Fruit fly (Drosophila melanogaster) whole organism, embryonic: ENCODE measurements around the gene Fer3HCH.
A peak's percentile ranks its signal among the peaks of the same experiment; 100 is the strongest.

Experiments
- Asciz ChIP-seq: fragments of 200-800 bp; sonication (Bioruptor generic); optimal IDR thresholded peaks from 2 replicates; lab custom pipeline; 2017; ENCODE audit warnings: missing biosample characterization, mild to moderate bottlenecking, missing genetic modification characterization, missing genetic modification reagents
- Awh ChIP-seq: fragments of 200-800 bp; sonication (Bioruptor generic); IDR thresholded peaks from 2 replicates; pipeline ENCODE4, ENCODE4 v1.3.6; 2022; ENCODE audit warnings: missing biosample characterization, missing genetic modification characterization
- C15 ChIP-seq: fragments of 200-800 bp; sonication (Bioruptor generic); IDR thresholded peaks from 3 replicates; pipeline ENCODE4 v1.3.6; 2022; ENCODE audit warnings: missing biosample characterization, missing genetic modification characterization
- CG12155 ChIP-seq: fragments of 200-800 bp; sonication (Bioruptor generic); optimal IDR thresholded peaks from 3 replicates; lab custom pipeline; 2016; ENCODE audit warnings: missing biosample characterization, missing genetic modification characterization
- CG1233 ChIP-seq: fragments of 200-800 bp; sonication (Bioruptor generic); optimal IDR thresholded peaks from 4 replicates; lab custom pipeline; 2018; ENCODE audit warnings: missing biosample characterization, mild to moderate bottlenecking, missing genetic modification characterization
- CG12391 ChIP-seq: fragments of 200-800 bp; sonication (Bioruptor generic); optimal IDR thresholded peaks from 3 replicates; lab custom pipeline; 2018; ENCODE audit warnings: missing biosample characterization, mild to moderate bottlenecking, missing genetic modification characterization, moderate library complexity
- CG12744 ChIP-seq: fragments of 200-800 bp; sonication (Bioruptor generic); optimal IDR thresholded peaks from 2 replicates; lab custom pipeline; 2016; ENCODE audit warnings: missing biosample characterization, missing genetic modification characterization
- CG13287 ChIP-seq: fragments of 200-800 bp; sonication (Bioruptor generic); IDR thresholded peaks from 2 replicates; pipeline ENCODE4 v1.3.6; 2022; ENCODE audit warnings: missing biosample characterization, missing genetic modification characterization; ENCODE audit not compliant: partially characterized antibody
- CG13424 ChIP-seq: fragments of 200-800 bp; sonication (Bioruptor generic); optimal IDR thresholded peaks from 2 replicates; lab custom pipeline; 2019; ENCODE audit warnings: missing biosample characterization, mild to moderate bottlenecking, missing genetic modification characterization, moderate library complexity
- CG14014 ChIP-seq: fragments of 200-800 bp; sonication (Bioruptor generic); IDR thresholded peaks from 2 replicates; pipeline ENCODE4 v1.3.6; 2022; ENCODE audit warnings: missing biosample characterization, missing genetic modification characterization
- CG15269 ChIP-seq: fragments of 200-800 bp; sonication (Bioruptor generic); optimal IDR thresholded peaks from 2 replicates; lab custom pipeline; 2018; ENCODE audit warnings: missing biosample characterization, mild to moderate bottlenecking, missing genetic modification characterization, moderate library complexity
- CG16863 ChIP-seq: fragments of 200-800 bp; sonication (Bioruptor generic); optimal IDR thresholded peaks from 3 replicates; lab custom pipeline; 2016; ENCODE audit warnings: missing biosample characterization, missing genetic modification characterization
- CG17385 ChIP-seq: fragments of 200-800 bp; sonication (Bioruptor generic); optimal IDR thresholded peaks from 3 replicates; lab custom pipeline; 2018; ENCODE audit warnings: missing biosample characterization, mild to moderate bottlenecking, missing genetic modification characterization
- CG18262 ChIP-seq: fragments of 200-800 bp; optimal IDR thresholded peaks from 3 replicates; lab custom pipeline; 2019; ENCODE audit warnings: missing biosample characterization, mild to moderate bottlenecking, missing genetic modification characterization, moderate library complexity
- CG18599 ChIP-seq: fragments of 200-800 bp; sonication (Bioruptor generic); optimal IDR thresholded peaks from 3 replicates; lab custom pipeline; 2017; ENCODE audit warnings: missing biosample characterization, missing genetic modification characterization, mild to moderate bottlenecking, moderate library complexity, missing genetic modification reagents
- CG2199 ChIP-seq: fragments of 200-800 bp; sonication (Bioruptor generic); IDR thresholded peaks from 3 replicates; pipeline ENCODE4 v1.3.6; 2022; ENCODE audit warnings: missing biosample characterization, missing genetic modification characterization
- CG30431 ChIP-seq: fragments of 200-800 bp; sonication (Bioruptor generic); optimal IDR thresholded peaks from 2 replicates; lab custom pipeline; 2017; ENCODE audit warnings: missing biosample characterization, missing genetic modification characterization
- CG32532 ChIP-seq: fragments of 200-800 bp; sonication (Bioruptor generic); IDR thresholded peaks from 2 replicates; pipeline ENCODE4 v1.3.6; 2022; ENCODE audit warnings: missing biosample characterization, missing genetic modification characterization
- CG3281 ChIP-seq: fragments of 200-800 bp; sonication (Bioruptor generic); optimal IDR thresholded peaks from 3 replicates; lab custom pipeline; 2017; ENCODE audit warnings: missing biosample characterization, mild to moderate bottlenecking, missing genetic modification characterization
- CG8944 ChIP-seq: fragments of 200-800 bp; sonication (Bioruptor generic); optimal IDR thresholded peaks from 3 replicates; lab custom pipeline; 2016; ENCODE audit warnings: missing biosample characterization, missing genetic modification characterization
- CG9932 ChIP-seq: fragments of 200-800 bp; sonication (Bioruptor generic); IDR thresholded peaks from 2 replicates; pipeline ENCODE4 v1.3.6; 2022; ENCODE audit warnings: missing biosample characterization, missing genetic modification characterization
- Dbx ChIP-seq: fragments of 200-800 bp; sonication (Bioruptor generic); IDR thresholded peaks from 3 replicates; pipeline ENCODE4 v1.3.6; 2022; ENCODE audit warnings: missing biosample characterization, missing genetic modification characterization
- E2f2 ChIP-seq: fragments of 200-800 bp; sonication (Bioruptor generic); IDR thresholded peaks from 2 replicates; pipeline ENCODE4 v1.3.6; 2022; ENCODE audit warnings: missing biosample characterization, missing genetic modification characterization
- Eip74EF ChIP-seq, 2 experiments: fragments of 200-800 bp in 1 of 2; fragments of >200 bp in 1 of 2; sonication (Bioruptor generic) in 1 of 2; optimal IDR thresholded peaks; 2 replicates each; lab custom pipeline; 2017 to 2019; ENCODE audit warnings: missing biosample characterization in 2 of 2, missing genetic modification characterization in 2 of 2, mild to moderate bottlenecking in 1 of 2, moderate library complexity in 1 of 2
- HLH3B ChIP-seq: fragments of 200-800 bp; sonication (Bioruptor generic); IDR thresholded peaks from 2 replicates; pipeline ENCODE4 v1.3.6; 2022; ENCODE audit warnings: missing biosample characterization, missing genetic modification characterization
- Hr3 ChIP-seq: fragments of 200-800 bp; sonication (Bioruptor generic); optimal IDR thresholded peaks from 3 replicates; lab custom pipeline; 2016; ENCODE audit warnings: missing biosample characterization, missing genetic modification characterization
- MBD-R2 ChIP-seq: fragments of 200-800 bp; sonication (Bioruptor generic); IDR thresholded peaks from 2 replicates; pipeline ENCODE4 v1.3.6; 2022; ENCODE audit warnings: missing biosample characterization, missing genetic modification characterization
- PHDP ChIP-seq: fragments of 200-800 bp; sonication (Bioruptor generic); optimal IDR thresholded peaks from 3 replicates; lab custom pipeline; 2018; ENCODE audit warnings: missing biosample characterization, mild to moderate bottlenecking, missing genetic modification characterization, moderate library complexity
- Rfx ChIP-seq: fragments of 200-800 bp; sonication (Bioruptor generic); IDR thresholded peaks from 2 replicates; pipeline ENCODE4 v1.3.6; 2022; ENCODE audit warnings: missing biosample characterization, missing genetic modification characterization
- Sox102F ChIP-seq: fragments of 200-800 bp; sonication (Bioruptor generic); optimal IDR thresholded peaks from 2 replicates; lab custom pipeline; 2018; ENCODE audit warnings: missing biosample characterization, mild to moderate bottlenecking, missing genetic modification characterization, moderate library complexity
- Xrp1 ChIP-seq: fragments of 200-800 bp; sonication (Bioruptor generic); IDR thresholded peaks from 2 replicates; pipeline ENCODE4 v1.3.6; 2022; ENCODE audit warnings: missing biosample characterization, missing genetic modification characterization
- ap ChIP-seq: fragments of 200-800 bp; sonication (Bioruptor generic); IDR thresholded peaks from 2 replicates; pipeline ENCODE4 v1.3.6; 2022; ENCODE audit warnings: missing biosample characterization, missing genetic modification characterization
- bowl ChIP-seq: fragments of 200-800 bp; sonication (Bioruptor generic); IDR thresholded peaks from 2 replicates; pipeline ENCODE4 v1.3.6; 2022; ENCODE audit warnings: missing biosample characterization, missing genetic modification characterization
- bsh ChIP-seq, 2 experiments: fragments of 200-800 bp; sonication (Bioruptor generic); optimal IDR thresholded peaks; 2 replicates each; lab custom pipeline; 2017 to 2018; ENCODE audit warnings: mild to moderate bottlenecking in 2 of 2, missing biosample characterization in 2 of 2, missing genetic modification characterization in 2 of 2, moderate library complexity in 1 of 2
- esg ChIP-seq: fragments of 200-800 bp; sonication (Bioruptor generic); conservative IDR thresholded peaks from 2 replicates; pipeline ENCODE4 v1.3.6; 2022; ENCODE audit warnings: missing biosample characterization, missing genetic modification characterization
- fd3F ChIP-seq: fragments of 200-800 bp; sonication (Bioruptor generic); optimal IDR thresholded peaks from 2 replicates; lab custom pipeline; 2018; ENCODE audit warnings: missing biosample characterization, mild to moderate bottlenecking, missing genetic modification characterization, moderate library complexity
- fd96Cb ChIP-seq: fragments of 200-800 bp; sonication (Bioruptor generic); optimal IDR thresholded peaks from 2 replicates; lab custom pipeline; 2018; ENCODE audit warnings: missing biosample characterization, mild to moderate bottlenecking, missing genetic modification characterization, moderate library complexity
- fru ChIP-seq: fragments of >200 bp; optimal IDR thresholded peaks from 2 replicates; lab custom pipeline; 2017
- gsb-n ChIP-seq: fragments of 200-800 bp; sonication (Bioruptor generic); optimal IDR thresholded peaks from 3 replicates; lab custom pipeline; 2018; ENCODE audit warnings: missing biosample characterization, mild to moderate bottlenecking, missing genetic modification characterization
- hkb ChIP-seq, 2 experiments: fragments of 200-800 bp in 1 of 2; fragments of >200 bp in 1 of 2; sonication (Bioruptor generic) in 1 of 2; IDR thresholded peaks in 1 of 2; optimal IDR thresholded peaks in 1 of 2; 2 replicates each; pipeline versions ENCODE4 v1.3.6 to Lab custom; 2017 to 2022; ENCODE audit warnings: missing biosample characterization in 1 of 2, missing genetic modification characterization in 1 of 2
- jigr1 ChIP-seq: fragments of 200-800 bp; sonication (Bioruptor generic); IDR thresholded peaks from 3 replicates; pipeline ENCODE4 v1.3.6; 2022; ENCODE audit warnings: missing biosample characterization, missing genetic modification characterization
- nerfin-1 ChIP-seq: fragments of 200-800 bp; sonication (Bioruptor generic); optimal IDR thresholded peaks from 3 replicates; lab custom pipeline; 2019; ENCODE audit warnings: missing biosample characterization, mild to moderate bottlenecking, missing genetic modification characterization, moderate library complexity
- phol ChIP-seq: fragments of 200-800 bp; sonication (Bioruptor generic); optimal IDR thresholded peaks from 3 replicates; lab custom pipeline; 2018; ENCODE audit warnings: missing biosample characterization, mild to moderate bottlenecking, missing genetic modification characterization, moderate library complexity
- ranshi ChIP-seq: fragments of 200-800 bp; sonication (Bioruptor generic); IDR thresholded peaks from 2 replicates; pipeline ENCODE4 v1.3.6; 2022; ENCODE audit warnings: missing biosample characterization, missing genetic modification characterization
- sisA ChIP-seq: fragments of 200-800 bp; sonication (Bioruptor generic); IDR thresholded peaks from 2 replicates; pipeline ENCODE4 v1.3.6; 2022; ENCODE audit warnings: missing biosample characterization, missing genetic modification characterization
- ssp ChIP-seq: fragments of 200-800 bp; sonication (Bioruptor generic); IDR thresholded peaks from 2 replicates; pipeline ENCODE4 v1.3.6; 2022; ENCODE audit warnings: missing biosample characterization, missing genetic modification characterization
- tap ChIP-seq: fragments of 200-800 bp; optimal IDR thresholded peaks from 3 replicates; lab custom pipeline; 2019; ENCODE audit warnings: missing biosample characterization, mild to moderate bottlenecking, missing genetic modification characterization, moderate library complexity
- ttk ChIP-seq: fragments of 200-800 bp; sonication (Bioruptor generic); IDR thresholded peaks from 2 replicates; pipeline ENCODE4 v2.1.2; 2022; ENCODE audit warnings: missing biosample characterization, missing genetic modification characterization
- vnd ChIP-seq: fragments of 200-800 bp; sonication (Bioruptor generic); IDR thresholded peaks from 3 replicates; pipeline ENCODE4 v1.3.6; 2022; ENCODE audit warnings: missing biosample characterization, missing genetic modification characterization; ENCODE audit not compliant: partially characterized antibody

The Fer3HCH gene

dm6 chrX:13109583-13110126 lies 1.7 kb upstream of the Fer3HCH start (continued):
- no peak for TF ChIP-seq CG2199 (GFP tag; lab: Robert Waterston, UW)
- peak; percentile 17 for TF ChIP-seq CG3281 (GFP tag; lab: Kevin White, UChicago)
- TF ChIP-seq Xrp1 (GFP tag; lab: Robert Waterston, UW): peak; percentile 67; the same call in 1 of the 2 replicates
- no peak for TF ChIP-seq CG1233
- TF ChIP-seq CG15269 (tag; lab: Kevin White, UChicago): peak; percentile 77
- TF ChIP-seq esg (GFP tag; lab: Robert Waterston, UW): peak; percentile 57
- peak; percentile 42 for TF ChIP-seq CG18262 (tag; lab: Kevin White, UChicago)
- peak; percentile 49 for TF ChIP-seq tap (tag; lab: Kevin White, UChicago)
- peak; percentile 70 for TF ChIP-seq Sox102F
- peak; percentile 56; the same call in 1 of the 3 replicates for TF ChIP-seq Dbx (GFP tag; lab: Robert Waterston, UW)
- peak; percentile 62 for TF ChIP-seq CG9932
- TF ChIP-seq phol (tag; lab: Kevin White, UChicago): peak; percentile 46
- TF ChIP-seq fru (lab: Kevin White, UChicago): no peak
- no peak for TF ChIP-seq jigr1 (GFP tag; lab: Robert Waterston, UW)
- TF ChIP-seq bsh (GFP tag; optimal IDR thresholded peaks at IDR 0.05; lab: Kevin White, UChicago): peak in 1 of 2 experiments; percentile 48
- no peak for TF ChIP-seq nerfin-1 (tag; lab: Kevin White, UChicago)
- TF ChIP-seq ap: peak; percentile 47; the same call in 1 of the 2 replicates
- peak; percentile 30 for TF ChIP-seq Hr3 (GFP tag; lab: Kevin White, UChicago)
- TF ChIP-seq E2f2 (GFP tag; lab: Robert Waterston, UW): peak; percentile 43; the same call in 1 of the 2 replicates
- no peak for TF ChIP-seq hkb (optimal IDR thresholded peaks at IDR 0.05; lab: Kevin White, UChicago)
- peak; percentile 63; the same call in 1 of the 2 replicates for TF ChIP-seq hkb (GFP tag; IDR thresholded peaks at IDR 0.05; lab: Robert Waterston, UW)
- TF ChIP-seq CG17385 (GFP tag; lab: Kevin White, UChicago): peak; percentile 47
- TF ChIP-seq CG32532 (GFP tag; lab: Robert Waterston, UW): peak; percentile 64; the same call in 1 of the 2 replicates
- TF ChIP-seq CG30431 (GFP tag; lab: Kevin White, UChicago): no peak
- TF ChIP-seq bowl: no peak
- no peak for TF ChIP-seq Asciz (GFP tag; lab: Kevin White, UChicago)
- TF ChIP-seq C15: no peak
- TF ChIP-seq ranshi (GFP tag; lab: Robert Waterston, UW): peak; percentile 52; the same call in 1 of the 2 replicates
- peak; percentile 34; the same call in 1 of the 2 replicates for TF ChIP-seq HLH3B
- TF ChIP-seq CG14014 (GFP tag; lab: Robert Waterston, UW): 0 out of 2 replicates have a peak, but pooled peaks have one; percentile 58
- peak; percentile 47; the same call in 1 of the 2 replicates for TF ChIP-seq sisA (GFP tag; lab: Robert Waterston, UW)
- peak; percentile 31; the same call in 1 of the 2 replicates for TF ChIP-seq MBD-R2 (GFP tag; lab: Robert Waterston, UW)
- peak; percentile 19 for TF ChIP-seq gsb-n (tag; lab: Kevin White, UChicago)
- 0 out of 2 replicates have a peak, but pooled peaks have one; percentile 23 for TF ChIP-seq ssp (GFP tag; lab: Robert Waterston, UW)
- TF ChIP-seq fd96Cb (tag; lab: Kevin White, UChicago): peak; percentile 36
- peak; percentile 8 for TF ChIP-seq CG12155 (GFP tag; lab: Kevin White, UChicago)
- TF ChIP-seq Rfx (GFP tag; lab: Robert Waterston, UW): peak; percentile 75
- TF ChIP-seq ttk (GFP tag; lab: Robert Waterston, UW): peak; percentile 28; the same call in 1 of the 2 replicates
- no peak for TF ChIP-seq CG8944 (GFP tag; lab: Kevin White, UChicago)
- peak; percentile 59 for TF ChIP-seq CG13424 (tag; lab: Kevin White, UChicago)
- peak in 1 of 2 experiments; percentile 27 for TF ChIP-seq Eip74EF (GFP tag; optimal IDR thresholded peaks at IDR 0.05; lab: Kevin White, UChicago)
- peak; percentile 69 for TF ChIP-seq Awh (GFP tag; lab: Robert Waterston, UW)
- TF ChIP-seq vnd (GFP tag; lab: Robert Waterston, UW): no peak
- TF ChIP-seq CG12744 (GFP tag; lab: Kevin White, UChicago): no peak
- peak; percentile 51 for TF ChIP-seq fd3F (GFP tag; lab: Kevin White, UChicago)
- TF ChIP-seq CG18599 (GFP tag; lab: Kevin White, UChicago): peak; percentile 57
- peak; percentile 63 for TF ChIP-seq PHDP (tag; lab: Kevin White, UChicago)
- TF ChIP-seq CG13287: no peak
- no peak for TF ChIP-seq CG16863
- peak; percentile 68 for TF ChIP-seq CG12391 (tag; lab: Kevin White, UChicago)
